Worm (Caenorhabditis elegans) whole organism, mixed stage, embryonic: ENCODE results near the gene trk-1.

Source experiments
- nhr-2 ChIP-seq: fragments of 150-350 bp; optimal IDR thresholded peaks from 2 replicates; lab custom pipeline; 2014; ENCODE audit warnings: missing biosample characterization, missing genetic modification characterization
- nhr-76 ChIP-seq: sonication (generic microtip); optimal IDR thresholded peaks from 2 replicates; lab custom pipeline; 2017; ENCODE audit warnings: missing biosample characterization, missing genetic modification characterization
- unc-39 ChIP-seq: fragments of 150-350 bp; optimal IDR thresholded peaks from 2 replicates; lab custom pipeline; 2014; ENCODE audit warnings: missing biosample characterization, missing genetic modification characterization

DNA sequence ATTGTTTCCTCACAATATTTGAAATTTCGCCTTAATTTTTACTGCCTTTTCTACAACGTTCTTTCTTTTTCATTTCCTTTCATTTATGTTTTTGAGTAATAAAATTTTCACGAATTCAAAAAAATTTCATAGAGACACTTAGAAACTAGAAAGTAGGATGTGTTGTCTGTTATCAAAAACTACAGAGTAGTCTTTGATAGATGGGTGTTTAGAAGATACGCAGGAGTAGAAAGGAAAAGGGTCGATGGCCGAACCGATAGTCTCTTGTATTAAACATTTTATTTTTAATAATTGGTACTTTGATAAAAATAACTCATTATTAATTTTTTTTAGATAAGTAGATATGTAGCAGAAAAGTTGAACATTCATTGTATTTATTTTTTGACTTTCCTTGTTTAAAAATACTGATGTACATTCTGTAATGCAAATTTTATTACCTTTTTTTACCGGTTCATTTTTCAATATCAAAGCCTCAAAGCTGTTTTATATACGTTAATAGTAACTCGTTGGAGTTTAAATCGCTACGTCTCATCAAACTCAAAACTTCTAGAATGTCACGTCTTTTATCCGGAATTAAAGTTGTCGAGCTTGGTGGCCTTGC lies 41.2 kb upstream of the trk-1 start, which contains the start of gene C24A3.4:
- TF ChIP-seq nhr-76 (tag; lab: Kevin White, UChicago): no peak
- TF ChIP-seq unc-39 (tag; lab: Kevin White, UChicago): no peak
- no peak for TF ChIP-seq nhr-2 (tag; lab: Kevin White, UChicago)
